Worm (Caenorhabditis elegans) whole organism, L1 larva: ENCODE results near the gene nspb-4.

Experiments used
- ama-1 ChIP-seq: fragments of 150-350 bp; optimal IDR thresholded peaks from 2 replicates; lab custom pipeline; 2014
- ces-1 ChIP-seq: fragments of 150-350 bp; optimal IDR thresholded peaks from 2 replicates; lab custom pipeline; 2014; ENCODE audit warnings: missing biosample characterization, missing genetic modification reagents, missing genetic modification characterization
- egl-27 ChIP-seq, 2 experiments: fragments of 150-350 bp in 1 of 2; sonication (generic microtip); optimal IDR thresholded peaks; 3 replicates each; lab custom pipeline; 2017 to 2018; ENCODE audit warnings: missing biosample characterization in 2 of 2, missing genetic modification characterization in 2 of 2, missing genetic modification reagents in 2 of 2
- fkh-10 ChIP-seq: sonication (generic microtip); optimal IDR thresholded peaks from 2 replicates; lab custom pipeline; 2017; ENCODE audit warnings: missing biosample characterization, missing genetic modification reagents, missing genetic modification characterization
- lin-15B ChIP-seq: fragments of 150-350 bp; sonication (generic microtip); optimal IDR thresholded peaks from 3 replicates; lab custom pipeline; 2014; ENCODE audit warnings: missing biosample characterization, missing genetic modification characterization
- lin-39 ChIP-seq: fragments of 150-350 bp; optimal IDR thresholded peaks from 2 replicates; lab custom pipeline; 2014; ENCODE audit warnings: missing biosample characterization, missing genetic modification reagents, missing genetic modification characterization
- mdl-1 ChIP-seq, 2 experiments: fragments of 150-350 bp; optimal IDR thresholded peaks; 2 replicates each; lab custom pipeline; 2014 to 2017; ENCODE audit warnings: missing biosample characterization in 2 of 2, missing genetic modification characterization in 2 of 2, inconsistent platforms in 1 of 2
- sptf-1 ChIP-seq: fragments of 150-350 bp; optimal IDR thresholded peaks from 2 replicates; lab custom pipeline; 2014; ENCODE audit warnings: missing biosample characterization, missing genetic modification characterization

ce11 chrIV:6576728-6577101 is 21.3 kb upstream of the nspb-4 start:
- no peak for TF ChIP-seq fkh-10 (GFP tag; lab: Kevin White, UChicago)
- TF ChIP-seq ces-1: no peak
- TF ChIP-seq ama-1 (lab: Kevin White, UChicago): no peak
- TF ChIP-seq lin-15B (tag; lab: Kevin White, UChicago): no peak
- no peak for TF ChIP-seq lin-39 (tag; lab: Kevin White, UChicago)
- no peak for TF ChIP-seq sptf-1 (tag; lab: Kevin White, UChicago)
- no peak for TF ChIP-seq egl-27 (tag; optimal IDR thresholded peaks at IDR 0.05; lab: Kevin White, UChicago)
- TF ChIP-seq mdl-1 (tag; optimal IDR thresholded peaks at IDR 0.05; lab: Kevin White, UChicago): peak in 1 of 2 experiments; percentile 30
